Fruit fly (Drosophila melanogaster) whole organism, pupa: ENCODE measurements around the gene CG15543.

Experiments used
- CG13204 ChIP-seq: fragments of 200-800 bp; sonication (Bioruptor generic); optimal IDR thresholded peaks from 2 replicates; lab custom pipeline; 2018; ENCODE audit warnings: missing biosample characterization, mild to moderate bottlenecking, missing genetic modification characterization, moderate library complexity
- CG15710 ChIP-seq: fragments of 200-800 bp; sonication (Bioruptor generic); optimal IDR thresholded peaks from 2 replicates; lab custom pipeline; 2018; ENCODE audit warnings: missing biosample characterization, mild to moderate bottlenecking, missing genetic modification characterization, moderate library complexity
- CG32121 ChIP-seq: fragments of 200-800 bp; sonication (Bioruptor generic); IDR thresholded peaks from 2 replicates; pipeline ENCODE4 v1.3.6; 2022; ENCODE audit warnings: missing biosample characterization, missing genetic modification characterization
- CG4496 ChIP-seq: fragments of 200-800 bp; sonication (Bioruptor generic); IDR thresholded peaks from 3 replicates; pipeline ENCODE4 v1.3.6; 2022; ENCODE audit warnings: missing biosample characterization, missing genetic modification characterization
- D1 ChIP-seq: fragments of 200-800 bp; sonication (Bioruptor generic); optimal IDR thresholded peaks from 2 replicates; lab custom pipeline; 2018; ENCODE audit warnings: missing biosample characterization, mild to moderate bottlenecking, missing genetic modification characterization, moderate library complexity
- EcR ChIP-seq: fragments of 200-800 bp; sonication (Bioruptor generic); optimal IDR thresholded peaks from 3 replicates; lab custom pipeline; 2019; ENCODE audit warnings: missing biosample characterization, missing genetic modification characterization, mild to moderate bottlenecking, moderate library complexity, missing genetic modification reagents
- fd96Ca ChIP-seq: fragments of 200-800 bp; sonication (Bioruptor generic); IDR thresholded peaks from 3 replicates; pipeline ENCODE4 v1.3.6; 2022; ENCODE audit warnings: missing biosample characterization, missing genetic modification characterization
- rn ChIP-seq: fragments of 200-800 bp; sonication (Bioruptor generic); IDR thresholded peaks from 2 replicates; pipeline ENCODE4 v1.3.6; 2022; ENCODE audit warnings: missing biosample characterization, missing genetic modification characterization

dm6 chr3R:30722374-30722773, 20.3 kb upstream of the CG15543 start:
- no peak for TF ChIP-seq CG4496
- no peak for TF ChIP-seq D1 (tag; lab: Kevin White, UChicago)
- no peak for TF ChIP-seq CG13204 (GFP tag; lab: Kevin White, UChicago)
- TF ChIP-seq EcR (GFP tag; lab: Kevin White, UChicago): no peak
- no peak for TF ChIP-seq CG32121 (GFP tag; lab: Robert Waterston, UW)
- TF ChIP-seq fd96Ca (GFP tag; lab: Robert Waterston, UW): 0 out of 3 replicates have a peak, but pooled peaks have one; percentile 38
- TF ChIP-seq rn: no peak
- peak; percentile 15 for TF ChIP-seq CG15710 (tag; lab: Kevin White, UChicago)
